Fruit fly (Drosophila melanogaster): ENCODE data around the gene CG4911.

Gene CG4911

DNA sequence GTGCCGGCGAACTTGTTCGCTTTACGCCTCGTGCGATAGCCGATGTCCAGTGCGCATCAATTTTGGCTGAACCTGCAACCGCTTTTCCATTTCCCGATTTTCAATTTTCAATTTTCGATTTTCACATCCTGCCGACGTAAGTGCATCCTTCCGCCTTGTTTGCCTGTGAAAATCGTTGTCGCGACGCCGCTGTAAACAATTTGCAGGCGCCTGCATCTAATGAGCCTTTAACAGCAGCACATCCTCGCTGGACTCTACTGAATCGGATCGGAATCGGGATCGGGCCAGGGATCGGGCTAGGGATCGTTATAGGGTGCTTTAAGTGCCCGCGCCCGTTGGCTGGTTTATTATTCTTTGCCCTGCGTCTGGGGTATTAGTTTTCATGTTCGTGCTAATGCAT, 55.1 kb downstream of the CG4911 start:
- no peak for TF ChIP-seq toe (GFP tag; optimal IDR thresholded peaks at IDR 0.05)
- no peak for TF ChIP-seq pad (GFP tag; optimal IDR thresholded peaks at IDR 0.05)
- TF ChIP-seq tj (GFP tag; optimal IDR thresholded peaks at IDR 0.05), result no peak
- no peak for TF ChIP-seq ovo (GFP tag; optimal IDR thresholded peaks at IDR 0.05)
- no peak for TF ChIP-seq bab1 (GFP tag; optimal IDR thresholded peaks at IDR 0.05)
- no peak for TF ChIP-seq CG7101 (tag; optimal IDR thresholded peaks at IDR 0.05)
- no peak for TF ChIP-seq CG5204 (GFP tag; optimal IDR thresholded peaks at IDR 0.05)
- no peak for TF ChIP-seq Clk (GFP tag; optimal IDR thresholded peaks at IDR 0.05)
- TF ChIP-seq Hr96 (GFP tag; optimal IDR thresholded peaks at IDR 0.05), result no peak
- no peak for TF ChIP-seq cnc (optimal IDR thresholded peaks at IDR 0.05)
- TF ChIP-seq CG33017 (tag; optimal IDR thresholded peaks at IDR 0.05), result no peak
- TF ChIP-seq CG7045 (GFP tag; optimal IDR thresholded peaks at IDR 0.05), result no peak
- TF ChIP-seq Crg-1 (GFP tag; optimal IDR thresholded peaks at IDR 0.05), result no peak
- no peak for TF ChIP-seq CG14711 (tag; optimal IDR thresholded peaks at IDR 0.05)
- TF ChIP-seq cic (GFP tag; optimal IDR thresholded peaks at IDR 0.05), result no peak
- no peak for TF ChIP-seq Mnt (GFP tag; optimal IDR thresholded peaks at IDR 0.05)
- no peak for TF ChIP-seq CG1620 (GFP tag; optimal IDR thresholded peaks at IDR 0.05)
- no peak for TF ChIP-seq kay (GFP tag; ENCODE audit: borderline replicate concordance)
- TF ChIP-seq CG12768 (GFP tag; optimal IDR thresholded peaks at IDR 0.05), result no peak
- TF ChIP-seq CG11617 (GFP tag; optimal IDR thresholded peaks at IDR 0.05), result no peak
